Worm (Caenorhabditis elegans) whole organism, L3 larva: ENCODE results near the gene nep-13.

Experiments used
- elt-3 ChIP-seq, 3 experiments: fragments of 150-350 bp in 1 of 3; sonication (generic microtip) in 2 of 3; optimal IDR thresholded peaks; 2 replicates in 2 of 3; 4 replicates in 1 of 3; lab custom pipeline; 2014 to 2017; ENCODE audit warnings: missing biosample characterization in 3 of 3, missing genetic modification characterization in 3 of 3
- nhr-237 ChIP-seq: fragments of 150-350 bp; optimal IDR thresholded peaks from 2 replicates; lab custom pipeline; 2014; ENCODE audit warnings: missing biosample characterization, missing genetic modification characterization
- nhr-76 ChIP-seq: fragments of 150-350 bp; sonication (generic microtip); optimal IDR thresholded peaks from 5 replicates; lab custom pipeline; 2014; ENCODE audit warnings: missing biosample characterization, missing genetic modification characterization
- nhr-77 ChIP-seq: fragments of 150-350 bp; optimal IDR thresholded peaks from 2 replicates; lab custom pipeline; 2014; ENCODE audit warnings: missing biosample characterization, missing genetic modification characterization

- no peak for TF ChIP-seq nhr-237 (tag; lab: Kevin White, UChicago)
- no peak for TF ChIP-seq elt-3 (tag; optimal IDR thresholded peaks at IDR 0.05; lab: Kevin White, UChicago)
- TF ChIP-seq nhr-77 = no peak
- no peak for TF ChIP-seq nhr-76 (tag; lab: Kevin White, UChicago)
These were observed 32.3 kb upstream of the nep-13 start for ce11 chrII:3250195-3250594.
